Fruit fly (Drosophila melanogaster) whole organism, embryonic: ENCODE results near the gene Tet.

Experiments used
- Adf1 ChIP-seq: fragments of 200-800 bp; sonication (Bioruptor generic); IDR thresholded peaks from 2 replicates; pipeline ENCODE4 v1.3.6; 2022; ENCODE audit warnings: missing biosample characterization, missing genetic modification characterization
- Asciz ChIP-seq: fragments of 200-800 bp; sonication (Bioruptor generic); optimal IDR thresholded peaks from 2 replicates; lab custom pipeline; 2017; ENCODE audit warnings: missing biosample characterization, mild to moderate bottlenecking, missing genetic modification characterization, missing genetic modification reagents
- Atf6 ChIP-seq: fragments of 200-800 bp; sonication (Bioruptor generic); IDR thresholded peaks from 2 replicates; pipeline ENCODE4 v1.3.6; 2022; ENCODE audit warnings: missing biosample characterization, missing genetic modification characterization
- CG10147 ChIP-seq: fragments of 200-800 bp; sonication (Bioruptor generic); optimal IDR thresholded peaks from 2 replicates; lab custom pipeline; 2019; ENCODE audit warnings: missing biosample characterization, mild to moderate bottlenecking, missing genetic modification characterization, moderate library complexity
- CG10462 ChIP-seq: fragments of 200-800 bp; sonication (Bioruptor generic); optimal IDR thresholded peaks from 2 replicates; lab custom pipeline; 2016; ENCODE audit warnings: missing biosample characterization, missing genetic modification characterization
- CG10654 ChIP-seq: fragments of 200-800 bp; sonication (Bioruptor generic); optimal IDR thresholded peaks from 2 replicates; lab custom pipeline; 2016; ENCODE audit warnings: missing biosample characterization, missing genetic modification characterization
- CG10979 ChIP-seq: fragments of 200-800 bp; sonication (Bioruptor generic); optimal IDR thresholded peaks from 2 replicates; lab custom pipeline; 2018; ENCODE audit warnings: missing biosample characterization, mild to moderate bottlenecking, missing genetic modification characterization, moderate library complexity
- CG11504 ChIP-seq: fragments of 200-800 bp; sonication (Bioruptor generic); optimal IDR thresholded peaks from 3 replicates; lab custom pipeline; 2019; ENCODE audit warnings: missing biosample characterization, mild to moderate bottlenecking, missing genetic modification characterization, moderate library complexity
- CG11695 ChIP-seq: fragments of 200-800 bp; sonication (Bioruptor generic); IDR thresholded peaks from 3 replicates; pipeline ENCODE4 v1.3.6; 2022; ENCODE audit warnings: missing biosample characterization, missing genetic modification characterization
- CG12219 ChIP-seq: fragments of 200-800 bp; sonication (Bioruptor generic); optimal IDR thresholded peaks from 3 replicates; lab custom pipeline; 2018; ENCODE audit warnings: missing biosample characterization, mild to moderate bottlenecking, missing genetic modification characterization
- CG12391 ChIP-seq: fragments of 200-800 bp; sonication (Bioruptor generic); optimal IDR thresholded peaks from 3 replicates; lab custom pipeline; 2018; ENCODE audit warnings: missing biosample characterization, mild to moderate bottlenecking, missing genetic modification characterization, moderate library complexity
- CG12769 ChIP-seq: fragments of 200-800 bp; sonication (Bioruptor generic); optimal IDR thresholded peaks from 2 replicates; lab custom pipeline; 2019; ENCODE audit warnings: missing biosample characterization, mild to moderate bottlenecking, missing genetic modification characterization, moderate library complexity
- CG14050 ChIP-seq: fragments of 200-800 bp; sonication (Bioruptor generic); IDR thresholded peaks from 3 replicates; pipeline ENCODE4 v1.3.6; 2022; ENCODE audit warnings: missing biosample characterization, missing genetic modification characterization
- CG17328 ChIP-seq: fragments of 200-800 bp; sonication (Bioruptor generic); IDR thresholded peaks from 2 replicates; pipeline ENCODE4 v1.3.6; 2022; ENCODE audit warnings: missing biosample characterization, missing genetic modification characterization
- CG17361 ChIP-seq: fragments of 200-800 bp; sonication (Bioruptor generic); IDR thresholded peaks from 3 replicates; pipeline ENCODE4 v1.3.6; 2022; ENCODE audit warnings: missing biosample characterization, missing genetic modification characterization
- CG3281 ChIP-seq: fragments of 200-800 bp; sonication (Bioruptor generic); optimal IDR thresholded peaks from 3 replicates; lab custom pipeline; 2017; ENCODE audit warnings: missing biosample characterization, mild to moderate bottlenecking, missing genetic modification characterization
- CG34422 ChIP-seq: fragments of 200-800 bp; sonication (Bioruptor generic); IDR thresholded peaks from 3 replicates; pipeline ENCODE4 v1.3.6; 2022; ENCODE audit warnings: missing biosample characterization, missing genetic modification characterization
- CG4820 ChIP-seq: fragments of 200-800 bp; sonication (Bioruptor generic); optimal IDR thresholded peaks from 3 replicates; lab custom pipeline; 2016; ENCODE audit warnings: missing biosample characterization, missing genetic modification characterization
- CG6272 ChIP-seq: fragments of 200-800 bp; sonication (Bioruptor generic); IDR thresholded peaks from 2 replicates; pipeline ENCODE4 v1.3.6; 2022; ENCODE audit warnings: missing biosample characterization, missing genetic modification characterization
- Camta ChIP-seq: fragments of 200-800 bp; sonication (Bioruptor generic); optimal IDR thresholded peaks from 2 replicates; lab custom pipeline; 2016; ENCODE audit warnings: missing biosample characterization, missing genetic modification characterization
- CoRest ChIP-seq: fragments of 200-800 bp; sonication (Bioruptor generic); optimal IDR thresholded peaks from 3 replicates; lab custom pipeline; 2018; ENCODE audit warnings: missing biosample characterization, mild to moderate bottlenecking, missing genetic modification characterization, moderate library complexity
- CrebB ChIP-seq: fragments of 200-800 bp; sonication (Bioruptor generic); optimal IDR thresholded peaks from 3 replicates; lab custom pipeline; 2018; ENCODE audit warnings: missing biosample characterization, mild to moderate bottlenecking, missing genetic modification characterization
- Drgx ChIP-seq: fragments of 200-800 bp; sonication (Bioruptor generic); IDR thresholded peaks from 2 replicates; pipeline ENCODE4 v1.3.6; 2022; ENCODE audit warnings: missing biosample characterization, missing genetic modification characterization
- H2.0 ChIP-seq: fragments of 200-800 bp; sonication (Bioruptor generic); IDR thresholded peaks from 2 replicates; pipeline ENCODE4 v1.3.6; 2022; ENCODE audit warnings: missing biosample characterization, missing genetic modification characterization
- Meics ChIP-seq: fragments of 200-800 bp; sonication (Bioruptor generic); optimal IDR thresholded peaks from 2 replicates; lab custom pipeline; 2017; ENCODE audit warnings: missing biosample characterization, mild to moderate bottlenecking, missing genetic modification characterization
- Oli ChIP-seq: fragments of 200-800 bp; sonication (Bioruptor generic); optimal IDR thresholded peaks from 2 replicates; lab custom pipeline; 2018; ENCODE audit warnings: missing biosample characterization, mild to moderate bottlenecking, missing genetic modification characterization, moderate library complexity
- Optix ChIP-seq: fragments of 200-800 bp; sonication (Bioruptor generic); IDR thresholded peaks from 3 replicates; pipeline ENCODE4 v1.3.6; 2022; ENCODE audit warnings: missing biosample characterization, missing genetic modification characterization
- Pdp1 ChIP-seq, 2 experiments: fragments of 200-800 bp; sonication (Bioruptor generic); optimal IDR thresholded peaks; 3 replicates each; lab custom pipeline; 2016; ENCODE audit warnings: missing biosample characterization in 2 of 2, missing genetic modification characterization in 2 of 2, mild to moderate bottlenecking in 1 of 2, moderate library complexity in 1 of 2
- Rx ChIP-seq: fragments of 200-800 bp; sonication (Bioruptor generic); IDR thresholded peaks from 2 replicates; pipeline ENCODE4 v1.3.6; 2022; ENCODE audit warnings: missing biosample characterization, missing genetic modification characterization
- Sin3A ChIP-seq: fragments of >200 bp; optimal IDR thresholded peaks from 2 replicates; lab custom pipeline; 2018
- Sox100B ChIP-seq: fragments of 200-800 bp; sonication (Bioruptor generic); optimal IDR thresholded peaks from 3 replicates; lab custom pipeline; 2018; ENCODE audit warnings: missing biosample characterization, mild to moderate bottlenecking, missing genetic modification characterization
- bab2 ChIP-seq: fragments of 200-800 bp; sonication (Bioruptor generic); optimal IDR thresholded peaks from 2 replicates; lab custom pipeline; 2016; ENCODE audit warnings: missing biosample characterization, missing genetic modification characterization
- chif ChIP-seq, 2 experiments: fragments of 200-800 bp; sonication (Bioruptor generic); optimal IDR thresholded peaks; 3 replicates each; lab custom pipeline; 2016; ENCODE audit warnings: missing biosample characterization in 2 of 2, missing genetic modification characterization in 2 of 2
- ci ChIP-seq: fragments of 200-800 bp; sonication (Bioruptor generic); IDR thresholded peaks from 3 replicates; pipeline ENCODE4 v1.3.6; 2022; ENCODE audit warnings: missing biosample characterization, missing genetic modification characterization
- disco-r ChIP-seq: fragments of 200-800 bp; sonication (Bioruptor generic); optimal IDR thresholded peaks from 2 replicates; lab custom pipeline; 2016; ENCODE audit warnings: missing biosample characterization, missing genetic modification characterization
- emc ChIP-seq: fragments of 200-800 bp; sonication (Bioruptor generic); optimal IDR thresholded peaks from 2 replicates; lab custom pipeline; 2016; ENCODE audit warnings: missing biosample characterization, missing genetic modification characterization
- gem ChIP-seq: fragments of 200-800 bp; sonication (Bioruptor generic); optimal IDR thresholded peaks from 2 replicates; lab custom pipeline; 2019; ENCODE audit warnings: missing biosample characterization, mild to moderate bottlenecking, missing genetic modification characterization, moderate library complexity
- lbe ChIP-seq: fragments of 200-800 bp; sonication (Bioruptor generic); optimal IDR thresholded peaks from 2 replicates; lab custom pipeline; 2016; ENCODE audit warnings: missing biosample characterization, mild to moderate bottlenecking, missing genetic modification characterization
- org-1 ChIP-seq: fragments of 200-800 bp; sonication (Bioruptor generic); optimal IDR thresholded peaks from 2 replicates; lab custom pipeline; 2017; ENCODE audit warnings: missing biosample characterization, missing genetic modification characterization
- otp ChIP-seq: fragments of 200-800 bp; sonication (Bioruptor generic); IDR thresholded peaks from 3 replicates; pipeline ENCODE4, ENCODE4 v1.3.6; 2022; ENCODE audit warnings: missing biosample characterization, missing genetic modification characterization
- pan ChIP-seq, 4 experiments: fragments of >200 bp in 3 of 4; fragments of 200-800 bp in 1 of 4; sonication (Bioruptor generic) in 1 of 4; optimal IDR thresholded peaks in 3 of 4; IDR thresholded peaks in 1 of 4; 2 replicates each; pipeline versions ENCODE4 v1.3.6 to Lab custom; 2017 to 2022; ENCODE audit warnings: missing biosample characterization in 2 of 4, missing genetic modification characterization in 2 of 4, mixed read lengths in 1 of 4
- pho ChIP-seq: fragments of 200-800 bp; sonication (Bioruptor generic); optimal IDR thresholded peaks from 2 replicates; lab custom pipeline; 2016; ENCODE audit warnings: missing biosample characterization, missing genetic modification characterization
- prd ChIP-seq, 3 experiments: fragments of >200 bp in 2 of 3; fragments of 200-800 bp in 1 of 3; sonication (Bioruptor generic) in 1 of 3; optimal IDR thresholded peaks in 2 of 3; IDR thresholded peaks in 1 of 3; 2 replicates in 2 of 3; 3 replicates in 1 of 3; pipeline versions ENCODE4 v1.3.6 to Lab custom; 2017 to 2022; ENCODE audit warnings: missing biosample characterization in 1 of 3, missing genetic modification characterization in 1 of 3
- pzg ChIP-seq: fragments of 200-800 bp; sonication (Bioruptor generic); optimal IDR thresholded peaks from 3 replicates; lab custom pipeline; 2018; ENCODE audit warnings: missing biosample characterization, mild to moderate bottlenecking, missing genetic modification characterization, moderate library complexity
- ranshi ChIP-seq: fragments of 200-800 bp; sonication (Bioruptor generic); IDR thresholded peaks from 2 replicates; pipeline ENCODE4 v1.3.6; 2022; ENCODE audit warnings: missing biosample characterization, missing genetic modification characterization
- sens ChIP-seq: fragments of 200-800 bp; sonication (Bioruptor generic); peaks from one replicate; lab custom pipeline; 2016; ENCODE audit warnings: missing biosample characterization, missing genetic modification characterization
- slbo ChIP-seq: fragments of 200-800 bp; sonication (Bioruptor generic); IDR thresholded peaks from 2 replicates; pipeline ENCODE4 v1.3.6; 2022; ENCODE audit warnings: missing biosample characterization, missing genetic modification characterization
- tgo ChIP-seq: fragments of 200-800 bp; sonication (Bioruptor generic); IDR thresholded peaks from 3 replicates; pipeline ENCODE4 v1.3.6; 2022; ENCODE audit warnings: missing biosample characterization, missing genetic modification characterization
- tup ChIP-seq: fragments of 200-800 bp; sonication (Bioruptor generic); optimal IDR thresholded peaks from 2 replicates; lab custom pipeline; 2016; ENCODE audit warnings: missing biosample characterization, mild to moderate bottlenecking, missing genetic modification characterization, moderate library complexity
- zf30C ChIP-seq: fragments of 200-800 bp; sonication (Bioruptor generic); optimal IDR thresholded peaks from 3 replicates; lab custom pipeline; 2018; ENCODE audit warnings: missing biosample characterization, mild to moderate bottlenecking, missing genetic modification characterization

Tet gene

dm6 chr3L:2822955-2823354 is 56.0 kb downstream of the Tet start (continued):
- TF ChIP-seq pan (optimal IDR thresholded peaks at IDR 0.05; lab: Kevin White, UChicago), result no peak
- TF ChIP-seq pan (GFP tag; optimal IDR thresholded peaks at IDR 0.05 in 1 of 2, IDR thresholded peaks at IDR 0.05 in 1 of 2), result peak in 1 of 2 experiments; percentile 54
- TF ChIP-seq gem (tag; lab: Kevin White, UChicago), result peak; percentile 65
- no peak for TF ChIP-seq Sox100B
- no peak for TF ChIP-seq prd (optimal IDR thresholded peaks at IDR 0.05; lab: Kevin White, UChicago)
- peak; percentile 64; the same call in 2 of the 3 replicates for TF ChIP-seq prd (GFP tag; IDR thresholded peaks at IDR 0.05; lab: Robert Waterston, UW)
- TF ChIP-seq slbo, result peak; percentile 65
- peak; percentile 51 for TF ChIP-seq CG10979
- TF ChIP-seq CG17328 (GFP tag; lab: Robert Waterston, UW), result peak; percentile 31; the same call in 1 of the 2 replicates
- TF ChIP-seq pzg (GFP tag; lab: Kevin White, UChicago), result no peak
- TF ChIP-seq otp (GFP tag; lab: Robert Waterston, UW), result 0 out of 3 replicates have a peak, but pooled peaks have one; percentile 27
- no peak for TF ChIP-seq emc (GFP tag; lab: Kevin White, UChicago)
- TF ChIP-seq Oli (tag; lab: Kevin White, UChicago), result peak; percentile 18
- TF ChIP-seq org-1, result peak; percentile 26
- peak; percentile 70; the same call in 1 of the 2 replicates for TF ChIP-seq CG6272 (GFP tag; lab: Robert Waterston, UW)
- peak; percentile 52 for TF ChIP-seq Meics (GFP tag; lab: Kevin White, UChicago)
- peak; percentile 31 for TF ChIP-seq H2.0 (GFP tag; lab: Robert Waterston, UW)
- TF ChIP-seq lbe (GFP tag; lab: Kevin White, UChicago), result peak; percentile 42
- TF ChIP-seq CoRest, result peak; percentile 1
- peak; percentile 44; the same call in 1 of the 3 replicates for TF ChIP-seq CG34422 (GFP tag; lab: Robert Waterston, UW)
- no peak for TF ChIP-seq Sin3A
- TF ChIP-seq sens (GFP tag; lab: Kevin White, UChicago), result peak; percentile 47
- peak; percentile 48 for TF ChIP-seq CG12391 (tag; lab: Kevin White, UChicago)
- TF ChIP-seq tgo, result peak; percentile 58; the same call in 2 of the 3 replicates
- TF ChIP-seq CG14050, result no peak
- peak; percentile 8 for TF ChIP-seq Camta (GFP tag; lab: Kevin White, UChicago)
- TF ChIP-seq ci (GFP tag; lab: Robert Waterston, UW), result peak; percentile 61; the same call in 1 of the 3 replicates
- TF ChIP-seq CG11695 (GFP tag; lab: Robert Waterston, UW), result peak; percentile 58; the same call in 2 of the 3 replicates
- TF ChIP-seq Adf1 (GFP tag; lab: Robert Waterston, UW), result no peak; the same call in 1 of the 2 replicates
- TF ChIP-seq Atf6 (GFP tag; lab: Robert Waterston, UW), result peak; percentile 41; the same call in 1 of the 2 replicates
- TF ChIP-seq CrebB (tag; lab: Kevin White, UChicago), result no peak
- TF ChIP-seq CG17361 (GFP tag; lab: Robert Waterston, UW), result peak; percentile 50; the same call in 2 of the 3 replicates
- peak; percentile 94 for TF ChIP-seq Drgx (GFP tag; lab: Robert Waterston, UW)
- TF ChIP-seq CG10462, result no peak
- no peak for TF ChIP-seq pho (GFP tag; lab: Kevin White, UChicago)
- TF ChIP-seq CG4820, result peak; percentile 24
- peak; percentile 41 for TF ChIP-seq CG3281 (GFP tag; lab: Kevin White, UChicago)
- no peak for TF ChIP-seq CG12219 (GFP tag; lab: Kevin White, UChicago)
- TF ChIP-seq CG12769 (tag; lab: Kevin White, UChicago), result peak; percentile 61
- TF ChIP-seq disco-r, result no peak
- peak; percentile 62 for TF ChIP-seq CG11504 (tag; lab: Kevin White, UChicago)
- TF ChIP-seq Asciz (GFP tag; lab: Kevin White, UChicago), result no peak
- peak; percentile 45 for TF ChIP-seq CG10147 (GFP tag; lab: Kevin White, UChicago)
- TF ChIP-seq Optix (GFP tag; lab: Robert Waterston, UW), result peak; percentile 41; the same call in 1 of the 3 replicates
- TF ChIP-seq Rx, result peak; percentile 35; the same call in 1 of the 2 replicates
- peak in 1 of 2 experiments; percentile 7 for TF ChIP-seq chif (GFP tag; optimal IDR thresholded peaks at IDR 0.05; lab: Kevin White, UChicago)
- peak in 1 of 2 experiments; percentile 17 for TF ChIP-seq Pdp1 (GFP tag; optimal IDR thresholded peaks at IDR 0.05; lab: Kevin White, UChicago)
- peak; percentile 8 for TF ChIP-seq bab2 (GFP tag; lab: Kevin White, UChicago)
- TF ChIP-seq CG10654 (GFP tag; lab: Kevin White, UChicago), result no peak
- TF ChIP-seq ranshi (GFP tag; lab: Robert Waterston, UW), result peak; percentile 55; the same call in 1 of the 2 replicates
- TF ChIP-seq tup (GFP tag; lab: Kevin White, UChicago), result no peak
- peak; percentile 32 for TF ChIP-seq zf30C (GFP tag; lab: Kevin White, UChicago)
